Fruit fly (Drosophila melanogaster) whole organism, wandering third instar larva: ENCODE results near the gene CG17010.

ENCODE experiments used
- Hr83 ChIP-seq: fragments of 200-300 bp; sonication (Bioruptor generic); optimal IDR thresholded peaks from 2 replicates; lab custom pipeline; 2016; ENCODE audit warnings: missing biosample characterization, mild to moderate bottlenecking, missing genetic modification characterization, moderate library complexity; ENCODE audit not compliant: poor library complexity, severe bottlenecking
- ey ChIP-seq: fragments of 200-800 bp; sonication (Bioruptor generic); optimal IDR thresholded peaks from 2 replicates; lab custom pipeline; 2016; ENCODE audit warnings: missing biosample characterization, missing genetic modification characterization
- foxo ChIP-seq, 2 experiments: fragments of 200-800 bp; sonication (Bioruptor generic); optimal IDR thresholded peaks; 2 replicates in 1 of 2; 3 replicates in 1 of 2; lab custom pipeline; 2016 to 2017; ENCODE audit warnings: missing biosample characterization in 2 of 2, missing genetic modification characterization in 2 of 2

dm6 chr2L:12353926-12354325 lies 2.3 kb upstream of the CG17010 start:
- no peak for TF ChIP-seq foxo (GFP tag; optimal IDR thresholded peaks at IDR 0.05; lab: Kevin White, UChicago)
- no peak for TF ChIP-seq ey (GFP tag; lab: Kevin White, UChicago)
- no peak for TF ChIP-seq Hr83
